Fruit fly (Drosophila melanogaster): ENCODE measurements around the gene dock.

- TF ChIP-seq CG17806 (tag; optimal IDR thresholded peaks at IDR 0.05) (no peak), CG32121 (GFP tag; IDR thresholded peaks at IDR 0.05) (no peak), CG14655 (GFP tag; optimal IDR thresholded peaks at IDR 0.05) (no peak), CG9948 (tag; optimal IDR thresholded peaks at IDR 0.05) (no peak), CG15710 (tag; optimal IDR thresholded peaks at IDR 0.05) (no peak), CG13204 (GFP tag; optimal IDR thresholded peaks at IDR 0.05) (no peak), D1 (tag; optimal IDR thresholded peaks at IDR 0.05) (no peak), CG10348 (GFP tag; IDR thresholded peaks at IDR 0.05) (no peak), gl (tag; optimal IDR thresholded peaks at IDR 0.05) (no peak), Pif1B (GFP tag; optimal IDR thresholded peaks at IDR 0.05) (no peak), CG4496 (GFP tag; IDR thresholded peaks at IDR 0.05) (no peak), Snoo (tag; optimal IDR thresholded peaks at IDR 0.05) (no peak)
These were observed 43.2 kb downstream of the dock start for dm6 chr2L:868961-869360.

All from whole organism, pupa.